Fruit fly (Drosophila melanogaster) whole organism, wandering third instar larva: ENCODE measurements around the gene CG11409.

ENCODE experiments used
- HLH106 ChIP-seq: fragments of 200-800 bp; optimal IDR thresholded peaks from 3 replicates; lab custom pipeline; 2019; ENCODE audit warnings: missing biosample characterization, mild to moderate bottlenecking, missing genetic modification characterization, moderate library complexity
- Sp1 ChIP-seq: fragments of 200-800 bp; sonication (Bioruptor generic); optimal IDR thresholded peaks from 3 replicates; lab custom pipeline; 2019; ENCODE audit warnings: missing biosample characterization, mild to moderate bottlenecking, missing genetic modification characterization, moderate library complexity

- TF ChIP-seq Sp1: no peak
- TF ChIP-seq HLH106 (tag; lab: Kevin White, UChicago): no peak
Observed at dm6 chrX:1368949-1369348, 27.6 kb upstream of the CG11409 start, which contains the start of gene CG14770.
